Fruit fly (Drosophila melanogaster): ENCODE data around the gene SkpA.

- no peak for TF ChIP-seq CG8478 (optimal IDR thresholded peaks at IDR 0.05)
- TF ChIP-seq psq (optimal IDR thresholded peaks at IDR 0.05): no peak
- TF ChIP-seq EcR (GFP tag; optimal IDR thresholded peaks at IDR 0.05): no peak
- TF ChIP-seq Dll (optimal IDR thresholded peaks at IDR 0.05): no peak
Measured at dm6 chrX:694776-695175, 38.9 kb downstream of the SkpA start.
